Worm (Caenorhabditis elegans): ENCODE measurements around the gene srh-236.

DNA sequence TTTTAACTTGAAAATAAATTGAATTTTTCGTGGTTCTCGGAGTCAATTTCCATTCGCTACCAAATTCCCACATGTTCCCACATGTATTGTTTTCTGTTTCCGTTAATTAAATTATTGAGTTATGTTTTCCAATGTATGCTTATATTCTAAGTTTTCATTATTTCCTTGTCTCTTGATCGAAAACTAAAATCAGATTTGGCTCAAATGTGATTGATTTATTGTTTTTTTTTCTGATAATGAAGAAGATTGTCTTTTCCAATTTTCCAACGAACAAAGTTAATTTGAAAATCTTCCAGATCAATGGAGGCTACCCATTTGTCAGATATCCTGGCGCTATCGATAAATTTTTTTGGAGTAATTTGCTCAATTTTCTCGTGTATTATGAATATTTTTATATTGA is 38.1 kb downstream of the srh-236 start, which contains the start of gene srbc-25:
- no peak for TF ChIP-seq him-1 (tag; optimal IDR thresholded peaks at IDR 0.05)
- TF ChIP-seq W03F9.2 (tag; optimal IDR thresholded peaks at IDR 0.05), result no peak
